Comparison of ENCODE assay signal across 1 fruit fly cellular context in the genomic region with DNA sequence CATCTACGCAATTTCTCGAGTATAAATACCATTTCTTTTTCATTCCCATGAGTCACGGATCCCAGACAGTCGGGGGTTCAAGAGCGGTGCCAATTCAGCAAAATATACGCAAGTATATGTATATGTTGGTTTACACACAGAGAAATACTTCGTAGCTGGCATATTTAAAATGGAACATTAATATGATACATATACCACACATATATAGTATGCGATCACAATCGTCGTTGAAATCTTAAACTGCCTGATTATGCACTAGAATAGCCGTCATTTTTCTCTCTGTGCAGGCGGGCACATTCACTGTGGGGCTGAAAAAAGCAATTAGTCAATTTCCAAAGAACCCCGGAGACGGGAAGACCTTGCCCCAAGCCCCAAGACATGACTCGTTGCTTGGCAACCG.
A peak's percentile ranks its signal among the peaks of the same experiment; 100 is the strongest.
TF ChIP-seq lines count a peak whose summit lies in the region.

No protein-coding gene starts in this region.

TF ChIP-seq in whole organism, embryonic, 481 proteins besides CTCF, POLR2A, EP300 and RAD21 (continued from another document and continues in another):
- TF ChIP-seq CG32532 (GFP tag; IDR thresholded peaks at IDR 0.05; lab: Robert Waterston, UW) (peak; percentile 94), YL-1 (GFP tag; optimal IDR thresholded peaks at IDR 0.05; lab: Kevin White, UChicago) (no peak), oc (tag; optimal IDR thresholded peaks at IDR 0.05; lab: Kevin White, UChicago) (peak; percentile 9), wor (GFP tag; IDR thresholded peaks at IDR 0.05; lab: Robert Waterston, UW) (peak; percentile 48), CG2199 (GFP tag; IDR thresholded peaks at IDR 0.05; lab: Robert Waterston, UW) (no peak), CG3726 (GFP tag; IDR thresholded peaks at IDR 0.05; lab: Robert Waterston, UW) (no peak), CG11695 (GFP tag; IDR thresholded peaks at IDR 0.05; lab: Robert Waterston, UW) (peak; percentile 82), gce (GFP tag; IDR thresholded peaks at IDR 0.05; lab: Robert Waterston, UW) (peak; percentile 66; the same call in 1 of the 3 replicates), CG4282 (GFP tag; optimal IDR thresholded peaks at IDR 0.05; lab: Kevin White, UChicago) (no peak), Xbp1 (GFP tag; optimal IDR thresholded peaks at IDR 0.05; lab: Kevin White, UChicago) (peak; percentile 81), Lhr (GFP tag; optimal IDR thresholded peaks at IDR 0.05; lab: Kevin White, UChicago) (peak; percentile 15), CG7839 (tag; optimal IDR thresholded peaks at IDR 0.05; lab: Kevin White, UChicago) (peak; percentile 76), ttk (GFP tag; IDR thresholded peaks at IDR 0.05; lab: Robert Waterston, UW) (peak; percentile 70), slp2 (GFP tag; optimal IDR thresholded peaks at IDR 0.05; lab: Kevin White, UChicago) (no peak), Gug (GFP tag; IDR thresholded peaks at IDR 0.05; lab: Robert Waterston, UW) (peak; percentile 80), Eip74EF (GFP tag; optimal IDR thresholded peaks at IDR 0.05; lab: Kevin White, UChicago) (peak in 1 of 2 experiments; percentile 48), CG15269 (tag; optimal IDR thresholded peaks at IDR 0.05; lab: Kevin White, UChicago) (peak; percentile 70), CG16863 (GFP tag; optimal IDR thresholded peaks at IDR 0.05; lab: Kevin White, UChicago) (peak; percentile 41), Med (GFP tag; lab: Kevin White, UChicago) (peak; percentile 93), ara (GFP tag; IDR thresholded peaks at IDR 0.05; lab: Robert Waterston, UW) (peak; percentile 74), CG6683 (GFP tag; optimal IDR thresholded peaks at IDR 0.05; lab: Kevin White, UChicago) (peak; percentile 15), en (GFP tag; optimal IDR thresholded peaks at IDR 0.05; lab: Kevin White, UChicago) (no peak), CG5953 (GFP tag; IDR thresholded peaks at IDR 0.05; lab: Robert Waterston, UW) (no peak), vfl (GFP tag; optimal IDR thresholded peaks at IDR 0.05; lab: Kevin White, UChicago) (peak; percentile 75), CG12391 (tag; optimal IDR thresholded peaks at IDR 0.05; lab: Kevin White, UChicago) (peak; percentile 70), cwo (GFP tag; optimal IDR thresholded peaks at IDR 0.05; lab: Kevin White, UChicago) (peak; percentile 72), Dbx (GFP tag; IDR thresholded peaks at IDR 0.05; lab: Robert Waterston, UW) (peak; percentile 93), gsb (GFP tag; IDR thresholded peaks at IDR 0.05; lab: Robert Waterston, UW) (peak; percentile 71; the same call in 1 of the 2 replicates), Rfx (GFP tag; IDR thresholded peaks at IDR 0.05; lab: Robert Waterston, UW) (peak; percentile 94), CG17568 (GFP tag; optimal IDR thresholded peaks at IDR 0.05; lab: Kevin White, UChicago) (peak; percentile 18), eyg (GFP tag; optimal IDR thresholded peaks at IDR 0.05; lab: Kevin White, UChicago) (peak; percentile 17), Hr3 (GFP tag; optimal IDR thresholded peaks at IDR 0.05; lab: Kevin White, UChicago) (peak; percentile 61), grau (tag; optimal IDR thresholded peaks at IDR 0.05; lab: Kevin White, UChicago) (peak; percentile 74), hth (optimal IDR thresholded peaks at IDR 0.05; lab: Kevin White, UChicago) (no peak), ro (GFP tag; IDR thresholded peaks at IDR 0.05; lab: Robert Waterston, UW) (peak; percentile 39; the same call in 1 of the 2 replicates), CG11093 (GFP tag; IDR thresholded peaks at IDR 0.05; lab: Robert Waterston, UW) (0 out of 3 replicates have a peak, but pooled peaks have one; percentile 43), Stat92E (GFP tag; optimal IDR thresholded peaks at IDR 0.05; lab: Kevin White, UChicago) (peak in 1 of 3 experiments; percentile 7), gsb-n (tag; optimal IDR thresholded peaks at IDR 0.05; lab: Kevin White, UChicago) (no peak), pfk (GFP tag; optimal IDR thresholded peaks at IDR 0.05; lab: Kevin White, UChicago) (no peak), B-H1 (GFP tag; IDR thresholded peaks at IDR 0.05; lab: Robert Waterston, UW) (peak; percentile 68; the same call in 2 of the 3 replicates), repo (GFP tag; optimal IDR thresholded peaks at IDR 0.05; lab: Kevin White, UChicago) (peak; percentile 23), trh (GFP tag; optimal IDR thresholded peaks at IDR 0.05; lab: Kevin White, UChicago) (peak; percentile 43), CG7987 (GFP tag; optimal IDR thresholded peaks at IDR 0.05; lab: Kevin White, UChicago) (no peak), Usf (GFP tag; optimal IDR thresholded peaks at IDR 0.05; lab: Kevin White, UChicago) (peak; percentile 44), ac (GFP tag; optimal IDR thresholded peaks at IDR 0.05; lab: Kevin White, UChicago) (no peak), h (optimal IDR thresholded peaks at IDR 0.05; lab: Kevin White, UChicago) (no peak), CG12299 (tag; optimal IDR thresholded peaks at IDR 0.05; lab: Kevin White, UChicago) (no peak), Mrtf (GFP tag; IDR thresholded peaks at IDR 0.05; lab: Robert Waterston, UW) (peak; percentile 70; the same call in 1 of the 3 replicates), knrl (GFP tag; IDR thresholded peaks at IDR 0.05; lab: Robert Waterston, UW; ENCODE audit: partially characterized antibody) (no peak), jing (GFP tag; optimal IDR thresholded peaks at IDR 0.05; lab: Kevin White, UChicago) (no peak), nmo (GFP tag; optimal IDR thresholded peaks at IDR 0.05; lab: Kevin White, UChicago) (peak; percentile 54), Neu2 (GFP tag; optimal IDR thresholded peaks at IDR 0.05; lab: Kevin White, UChicago; ENCODE audit: borderline replicate concordance) (no peak), gcm (GFP tag; optimal IDR thresholded peaks at IDR 0.05; lab: Kevin White, UChicago) (peak; percentile 30), sqz (GFP tag; optimal IDR thresholded peaks at IDR 0.05; lab: Kevin White, UChicago) (no peak), Oaz (GFP tag; IDR thresholded peaks at IDR 0.05; lab: Robert Waterston, UW) (peak; percentile 73), CG13624 (GFP tag; optimal IDR thresholded peaks at IDR 0.05; lab: Kevin White, UChicago) (peak; percentile 60), CG10462 (GFP tag; optimal IDR thresholded peaks at IDR 0.05; lab: Kevin White, UChicago) (peak; percentile 35), fd102C (GFP tag; optimal IDR thresholded peaks at IDR 0.05; lab: Kevin White, UChicago) (no peak), CG5180 (GFP tag; optimal IDR thresholded peaks at IDR 0.05; lab: Kevin White, UChicago) (no peak), lilli (GFP tag; optimal IDR thresholded peaks at IDR 0.05; lab: Kevin White, UChicago) (peak; percentile 82), CG4730 (GFP tag; IDR thresholded peaks at IDR 0.05; lab: Robert Waterston, UW) (peak; percentile 51; the same call in 1 of the 2 replicates), so (GFP tag; IDR thresholded peaks at IDR 0.05; lab: Robert Waterston, UW) (peak; percentile 78), bowl (GFP tag; IDR thresholded peaks at IDR 0.05; lab: Robert Waterston, UW) (peak; percentile 52; the same call in 1 of the 2 replicates), Bdp1 (GFP tag; optimal IDR thresholded peaks at IDR 0.05; lab: Kevin White, UChicago) (peak; percentile 44), CG6254 (GFP tag; optimal IDR thresholded peaks at IDR 0.05; lab: Kevin White, UChicago) (peak; percentile 56), nom (GFP tag; optimal IDR thresholded peaks at IDR 0.05; lab: Kevin White, UChicago) (peak; percentile 95), CG12769 (tag; optimal IDR thresholded peaks at IDR 0.05; lab: Kevin White, UChicago) (peak; percentile 90), scrt (GFP tag; optimal IDR thresholded peaks at IDR 0.05; lab: Kevin White, UChicago) (peak; percentile 63), tio (GFP tag; optimal IDR thresholded peaks at IDR 0.05; lab: Kevin White, UChicago) (peak; percentile 74), CG11504 (tag; optimal IDR thresholded peaks at IDR 0.05; lab: Kevin White, UChicago) (peak; percentile 74), Vsx1 (GFP tag; optimal IDR thresholded peaks at IDR 0.05; lab: Kevin White, UChicago) (peak; percentile 24), az2 (GFP tag; optimal IDR thresholded peaks at IDR 0.05; lab: Kevin White, UChicago) (peak; percentile 62), Camta (GFP tag; optimal IDR thresholded peaks at IDR 0.05; lab: Kevin White, UChicago) (peak; percentile 51), E2f2 (GFP tag; IDR thresholded peaks at IDR 0.05; lab: Robert Waterston, UW) (peak; percentile 61), tgo (GFP tag; IDR thresholded peaks at IDR 0.05; lab: Robert Waterston, UW) (peak; percentile 81), Spps (tag; optimal IDR thresholded peaks at IDR 0.05; lab: Kevin White, UChicago) (peak; percentile 28), CG13424 (tag; optimal IDR thresholded peaks at IDR 0.05; lab: Kevin White, UChicago) (peak; percentile 58), NfI (GFP tag; optimal IDR thresholded peaks at IDR 0.05; lab: Kevin White, UChicago) (peak; percentile 70), CG5245 (GFP tag; optimal IDR thresholded peaks at IDR 0.05; lab: Kevin White, UChicago) (peak; percentile 38), CG11723 (GFP tag; optimal IDR thresholded peaks at IDR 0.05; lab: Kevin White, UChicago) (peak; percentile 54), Scr (GFP tag; IDR thresholded peaks at IDR 0.05; lab: Robert Waterston, UW; ENCODE audit: partially characterized antibody) (no peak), tup (GFP tag; optimal IDR thresholded peaks at IDR 0.05; lab: Kevin White, UChicago) (peak; percentile 5), CG4707 (GFP tag; optimal IDR thresholded peaks at IDR 0.05; lab: Kevin White, UChicago) (peak; percentile 11), Antp (GFP tag; optimal IDR thresholded peaks at IDR 0.05; lab: Kevin White, UChicago) (no peak), amos (GFP tag; IDR thresholded peaks at IDR 0.05; lab: Robert Waterston, UW; ENCODE audit: partially characterized antibody) (no peak), CG17361 (GFP tag; IDR thresholded peaks at IDR 0.05; lab: Robert Waterston, UW) (peak; percentile 59; the same call in 2 of the 3 replicates), kah (GFP tag; optimal IDR thresholded peaks at IDR 0.05; lab: Kevin White, UChicago) (peak; percentile 11), CG31365 (tag; optimal IDR thresholded peaks at IDR 0.05; lab: Kevin White, UChicago) (no peak), bigmax (GFP tag; optimal IDR thresholded peaks at IDR 0.05; lab: Kevin White, UChicago) (no peak), chif (GFP tag; optimal IDR thresholded peaks at IDR 0.05; lab: Kevin White, UChicago) (peak; percentile 57 to 83), CG4360 (GFP tag; IDR thresholded peaks at IDR 0.05; lab: Robert Waterston, UW) (no peak), Oli (tag; optimal IDR thresholded peaks at IDR 0.05; lab: Kevin White, UChicago) (peak; percentile 73), CG8924 (tag; optimal IDR thresholded peaks at IDR 0.05; lab: Kevin White, UChicago) (peak; percentile 51), CG7556 (GFP tag; optimal IDR thresholded peaks at IDR 0.05; lab: Kevin White, UChicago) (peak; percentile 60), Taf1 (GFP tag; IDR thresholded peaks at IDR 0.05; lab: Robert Waterston, UW) (peak; percentile 71), ATbp (GFP tag; optimal IDR thresholded peaks at IDR 0.05; lab: Kevin White, UChicago) (peak; percentile 61), Tbp (GFP tag; optimal IDR thresholded peaks at IDR 0.05; lab: Kevin White, UChicago) (no peak), org-1 (GFP tag; optimal IDR thresholded peaks at IDR 0.05; lab: Kevin White, UChicago) (peak; percentile 68), ham (GFP tag; IDR thresholded peaks at IDR 0.05; lab: Robert Waterston, UW) (peak; percentile 57; the same call in 1 of the 2 replicates), Aef1 (GFP tag; IDR thresholded peaks at IDR 0.05; lab: Robert Waterston, UW) (peak; percentile 83), C15 (GFP tag; IDR thresholded peaks at IDR 0.05; lab: Robert Waterston, UW) (peak; percentile 66; the same call in 2 of the 3 replicates), CG9797 (GFP tag; optimal IDR thresholded peaks at IDR 0.05; lab: Kevin White, UChicago) (no peak), CG9817 (tag; optimal IDR thresholded peaks at IDR 0.05; lab: Kevin White, UChicago) (peak; percentile 66), CG10321 (GFP tag; IDR thresholded peaks at IDR 0.05; lab: Robert Waterston, UW) (peak; percentile 45; the same call in 1 of the 2 replicates), CG11456 (GFP tag; IDR thresholded peaks at IDR 0.05; lab: Robert Waterston, UW) (peak; percentile 85), CG3407 (GFP tag; optimal IDR thresholded peaks at IDR 0.05; lab: Kevin White, UChicago) (peak; percentile 19), CG3995 (GFP tag; optimal IDR thresholded peaks at IDR 0.05; lab: Kevin White, UChicago) (peak; percentile 23), vnd (GFP tag; IDR thresholded peaks at IDR 0.05; lab: Robert Waterston, UW; ENCODE audit: partially characterized antibody) (no peak), lab (GFP tag; optimal IDR thresholded peaks at IDR 0.05; lab: Kevin White, UChicago) (peak; percentile 90), CG16779 (GFP tag; IDR thresholded peaks at IDR 0.05; lab: Robert Waterston, UW) (0 out of 2 replicates have a peak, but pooled peaks have one; percentile 24), CG7372 (GFP tag; IDR thresholded peaks at IDR 0.05; lab: Robert Waterston, UW) (peak; percentile 63), CG7963 (GFP tag; IDR thresholded peaks at IDR 0.05; lab: Robert Waterston, UW; ENCODE audit: partially characterized antibody) (no peak), Ssrp (tag; optimal IDR thresholded peaks at IDR 0.05; lab: Kevin White, UChicago) (peak; percentile 61), dpn (GFP tag; optimal IDR thresholded peaks at IDR 0.05; lab: Kevin White, UChicago) (peak; percentile 74), CG11398 (GFP tag; optimal IDR thresholded peaks at IDR 0.05; lab: Kevin White, UChicago) (no peak), CG15696 (tag; optimal IDR thresholded peaks at IDR 0.05; lab: Kevin White, UChicago) (no peak), CG11247 (GFP tag; IDR thresholded peaks at IDR 0.05; lab: Robert Waterston, UW) (peak; percentile 82), br (optimal IDR thresholded peaks at IDR 0.05; lab: Kevin White, UChicago) (no peak), CG9609 (GFP tag; optimal IDR thresholded peaks at IDR 0.05; lab: Kevin White, UChicago) (peak; percentile 77), cas (GFP tag; IDR thresholded peaks at IDR 0.05; lab: Robert Waterston, UW) (peak; percentile 81), rib (GFP tag; IDR thresholded peaks at IDR 0.05; lab: Robert Waterston, UW) (peak; percentile 86), HLHmδ (GFP tag; optimal IDR thresholded peaks at IDR 0.05; lab: Kevin White, UChicago) (no peak), slou (GFP tag; optimal IDR thresholded peaks at IDR 0.05; lab: Kevin White, UChicago) (no peak), zen2 (GFP tag; IDR thresholded peaks at IDR 0.05; lab: Robert Waterston, UW; ENCODE audit: partially characterized antibody) (no peak), Optix (GFP tag; IDR thresholded peaks at IDR 0.05; lab: Robert Waterston, UW) (peak; percentile 59; the same call in 1 of the 3 replicates), luna (GFP tag; optimal IDR thresholded peaks at IDR 0.05; lab: Kevin White, UChicago) (no peak)
